Fruit fly (Drosophila melanogaster) whole organism, embryonic: ENCODE measurements around the gene east.

ENCODE experiments used
- Atf-2 ChIP-seq: fragments of 200-800 bp; sonication (Bioruptor generic); optimal IDR thresholded peaks from 2 replicates; lab custom pipeline; 2016; ENCODE audit warnings: missing biosample characterization, missing genetic modification characterization
- Atf6 ChIP-seq: fragments of 200-800 bp; sonication (Bioruptor generic); IDR thresholded peaks from 2 replicates; pipeline ENCODE4 v1.3.6; 2022; ENCODE audit warnings: missing biosample characterization, missing genetic modification characterization
- Bgb ChIP-seq: fragments of 200-800 bp; sonication (Bioruptor generic); IDR thresholded peaks from 2 replicates; pipeline ENCODE4 v1.3.6; 2022; ENCODE audit warnings: missing biosample characterization, missing genetic modification characterization; ENCODE audit not compliant: partially characterized antibody
- Blimp-1 ChIP-seq: fragments of 200-800 bp; sonication (Bioruptor generic); optimal IDR thresholded peaks from 3 replicates; lab custom pipeline; 2018; ENCODE audit warnings: missing biosample characterization, missing genetic modification characterization, mild to moderate bottlenecking, moderate library complexity, missing genetic modification reagents
- CG10147 ChIP-seq: fragments of 200-800 bp; sonication (Bioruptor generic); optimal IDR thresholded peaks from 2 replicates; lab custom pipeline; 2019; ENCODE audit warnings: missing biosample characterization, mild to moderate bottlenecking, missing genetic modification characterization, moderate library complexity
- CG10979 ChIP-seq: fragments of 200-800 bp; sonication (Bioruptor generic); optimal IDR thresholded peaks from 2 replicates; lab custom pipeline; 2018; ENCODE audit warnings: missing biosample characterization, mild to moderate bottlenecking, missing genetic modification characterization, moderate library complexity
- CG11695 ChIP-seq: fragments of 200-800 bp; sonication (Bioruptor generic); IDR thresholded peaks from 3 replicates; pipeline ENCODE4 v1.3.6; 2022; ENCODE audit warnings: missing biosample characterization, missing genetic modification characterization
- CG12071 ChIP-seq: fragments of 200-800 bp; sonication (Bioruptor generic); optimal IDR thresholded peaks from 3 replicates; lab custom pipeline; 2018; ENCODE audit warnings: missing biosample characterization, mild to moderate bottlenecking, missing genetic modification characterization
- CG12236 ChIP-seq: fragments of 200-800 bp; sonication (Bioruptor generic); optimal IDR thresholded peaks from 2 replicates; lab custom pipeline; 2016; ENCODE audit warnings: missing biosample characterization, missing genetic modification characterization
- CG1233 ChIP-seq: fragments of 200-800 bp; sonication (Bioruptor generic); optimal IDR thresholded peaks from 4 replicates; lab custom pipeline; 2018; ENCODE audit warnings: missing biosample characterization, mild to moderate bottlenecking, missing genetic modification characterization
- CG1529 ChIP-seq: fragments of 200-800 bp; sonication (Bioruptor generic); optimal IDR thresholded peaks from 3 replicates; lab custom pipeline; 2018; ENCODE audit warnings: missing biosample characterization, missing genetic modification characterization
- CG1602 ChIP-seq: fragments of 200-800 bp; sonication (Bioruptor generic); optimal IDR thresholded peaks from 3 replicates; lab custom pipeline; 2016; ENCODE audit warnings: missing biosample characterization, missing genetic modification characterization
- CG17829 ChIP-seq: fragments of 200-800 bp; optimal IDR thresholded peaks from 2 replicates; lab custom pipeline; 2019; ENCODE audit warnings: missing biosample characterization, mild to moderate bottlenecking, missing genetic modification characterization, moderate library complexity
- CG18262 ChIP-seq: fragments of 200-800 bp; optimal IDR thresholded peaks from 3 replicates; lab custom pipeline; 2019; ENCODE audit warnings: missing biosample characterization, mild to moderate bottlenecking, missing genetic modification characterization, moderate library complexity
- CG2712 ChIP-seq: fragments of 200-800 bp; optimal IDR thresholded peaks from 3 replicates; lab custom pipeline; 2019; ENCODE audit warnings: missing biosample characterization, mild to moderate bottlenecking, missing genetic modification characterization, moderate library complexity
- CG3281 ChIP-seq: fragments of 200-800 bp; sonication (Bioruptor generic); optimal IDR thresholded peaks from 3 replicates; lab custom pipeline; 2017; ENCODE audit warnings: missing biosample characterization, mild to moderate bottlenecking, missing genetic modification characterization
- CG33557 ChIP-seq: fragments of 200-800 bp; sonication (Bioruptor generic); optimal IDR thresholded peaks from 2 replicates; lab custom pipeline; 2019; ENCODE audit warnings: missing biosample characterization, mild to moderate bottlenecking, missing genetic modification characterization, moderate library complexity
- CG5180 ChIP-seq: fragments of 200-800 bp; sonication (Bioruptor generic); optimal IDR thresholded peaks from 3 replicates; lab custom pipeline; 2017; ENCODE audit warnings: missing biosample characterization, missing genetic modification characterization, mild to moderate bottlenecking, moderate library complexity, missing genetic modification reagents
- CG7745 ChIP-seq: fragments of 200-800 bp; sonication (Bioruptor generic); optimal IDR thresholded peaks from 2 replicates; lab custom pipeline; 2018; ENCODE audit warnings: missing biosample characterization, mild to moderate bottlenecking, missing genetic modification characterization, moderate library complexity
- CG9437 ChIP-seq: fragments of 200-800 bp; sonication (Bioruptor generic); optimal IDR thresholded peaks from 2 replicates; lab custom pipeline; 2018; ENCODE audit warnings: missing biosample characterization, mild to moderate bottlenecking, missing genetic modification characterization
- D19A ChIP-seq: fragments of 200-800 bp; optimal IDR thresholded peaks from 3 replicates; lab custom pipeline; 2019; ENCODE audit warnings: missing biosample characterization, mild to moderate bottlenecking, missing genetic modification characterization, moderate library complexity
- Fer1 ChIP-seq: fragments of 200-800 bp; sonication (Bioruptor generic); optimal IDR thresholded peaks from 2 replicates; lab custom pipeline; 2017; ENCODE audit warnings: missing biosample characterization, mild to moderate bottlenecking, missing genetic modification characterization
- HLHmδ ChIP-seq: fragments of 200-800 bp; sonication (Bioruptor generic); optimal IDR thresholded peaks from 2 replicates; lab custom pipeline; 2018; ENCODE audit warnings: missing biosample characterization, mild to moderate bottlenecking, missing genetic modification characterization, moderate library complexity
- HmgZ ChIP-seq: fragments of 200-800 bp; sonication (Bioruptor generic); optimal IDR thresholded peaks from 2 replicates; lab custom pipeline; 2018; ENCODE audit warnings: missing biosample characterization, mild to moderate bottlenecking, missing genetic modification characterization
- Hr3 ChIP-seq: fragments of 200-800 bp; sonication (Bioruptor generic); optimal IDR thresholded peaks from 3 replicates; lab custom pipeline; 2016; ENCODE audit warnings: missing biosample characterization, missing genetic modification characterization
- Lim3 ChIP-seq: fragments of 200-800 bp; sonication (Bioruptor generic); IDR thresholded peaks from 2 replicates; pipeline ENCODE4 v1.3.6; 2022; ENCODE audit warnings: missing biosample characterization, missing genetic modification characterization
- Nf-YC ChIP-seq: fragments of 200-800 bp; optimal IDR thresholded peaks from 3 replicates; lab custom pipeline; 2019; ENCODE audit warnings: missing biosample characterization, mild to moderate bottlenecking, missing genetic modification characterization, moderate library complexity
- Oli ChIP-seq: fragments of 200-800 bp; sonication (Bioruptor generic); optimal IDR thresholded peaks from 2 replicates; lab custom pipeline; 2018; ENCODE audit warnings: missing biosample characterization, mild to moderate bottlenecking, missing genetic modification characterization, moderate library complexity
- Sin3A ChIP-seq: fragments of >200 bp; optimal IDR thresholded peaks from 2 replicates; lab custom pipeline; 2018
- Tbp ChIP-seq: fragments of >200 bp; optimal IDR thresholded peaks from 2 replicates; lab custom pipeline; 2018; ENCODE audit warnings: missing biosample characterization, missing genetic modification characterization
- cg ChIP-seq: fragments of 200-800 bp; sonication (Bioruptor generic); optimal IDR thresholded peaks from 3 replicates; lab custom pipeline; 2019; ENCODE audit warnings: missing biosample characterization, mild to moderate bottlenecking, missing genetic modification characterization, moderate library complexity
- chn ChIP-seq: fragments of 200-800 bp; sonication (Bioruptor generic); optimal IDR thresholded peaks from 2 replicates; lab custom pipeline; 2016; ENCODE audit warnings: missing biosample characterization, missing genetic modification characterization
- dimm ChIP-seq: fragments of 200-800 bp; sonication (Bioruptor generic); IDR thresholded peaks from 2 replicates; pipeline ENCODE4 v1.3.6; 2022; ENCODE audit warnings: missing biosample characterization, missing genetic modification characterization
- fd64A ChIP-seq: fragments of 200-800 bp; sonication (Bioruptor generic); optimal IDR thresholded peaks from 3 replicates; lab custom pipeline; 2018; ENCODE audit warnings: missing biosample characterization, mild to moderate bottlenecking, missing genetic modification characterization
- fru ChIP-seq: fragments of >200 bp; optimal IDR thresholded peaks from 2 replicates; lab custom pipeline; 2017
- gsb-n ChIP-seq: fragments of 200-800 bp; sonication (Bioruptor generic); optimal IDR thresholded peaks from 3 replicates; lab custom pipeline; 2018; ENCODE audit warnings: missing biosample characterization, mild to moderate bottlenecking, missing genetic modification characterization
- kah ChIP-seq: fragments of 200-800 bp; sonication (Bioruptor generic); optimal IDR thresholded peaks from 2 replicates; lab custom pipeline; 2018; ENCODE audit warnings: missing biosample characterization, mild to moderate bottlenecking, missing genetic modification characterization
- kni ChIP-seq: fragments of 200-800 bp; sonication (Bioruptor generic); optimal IDR thresholded peaks from 3 replicates; lab custom pipeline; 2017; ENCODE audit warnings: mild to moderate bottlenecking, missing biosample characterization, missing genetic modification reagents, missing genetic modification characterization
- lmd ChIP-seq: fragments of 200-800 bp; sonication (Bioruptor generic); IDR thresholded peaks from 2 replicates; pipeline ENCODE4 v1.3.6; 2022; ENCODE audit warnings: missing biosample characterization, missing genetic modification characterization
- nmo ChIP-seq: fragments of 200-800 bp; sonication (Bioruptor generic); optimal IDR thresholded peaks from 2 replicates; lab custom pipeline; 2018; ENCODE audit warnings: missing biosample characterization, mild to moderate bottlenecking, missing genetic modification characterization, moderate library complexity
- odd ChIP-seq: fragments of 200-800 bp; sonication (Bioruptor generic); optimal IDR thresholded peaks from 2 replicates; lab custom pipeline; 2017; ENCODE audit warnings: missing biosample characterization, mild to moderate bottlenecking, missing genetic modification characterization
- pan ChIP-seq, 4 experiments: fragments of >200 bp in 3 of 4; fragments of 200-800 bp in 1 of 4; sonication (Bioruptor generic) in 1 of 4; optimal IDR thresholded peaks in 3 of 4; IDR thresholded peaks in 1 of 4; 2 replicates each; pipeline versions ENCODE4 v1.3.6 to Lab custom; 2017 to 2022; ENCODE audit warnings: missing biosample characterization in 2 of 4, missing genetic modification characterization in 2 of 4, mixed read lengths in 1 of 4
- phol ChIP-seq: fragments of 200-800 bp; sonication (Bioruptor generic); optimal IDR thresholded peaks from 3 replicates; lab custom pipeline; 2018; ENCODE audit warnings: missing biosample characterization, mild to moderate bottlenecking, missing genetic modification characterization, moderate library complexity
- ranshi ChIP-seq: fragments of 200-800 bp; sonication (Bioruptor generic); IDR thresholded peaks from 2 replicates; pipeline ENCODE4 v1.3.6; 2022; ENCODE audit warnings: missing biosample characterization, missing genetic modification characterization
- scrt ChIP-seq: fragments of 200-800 bp; sonication (Bioruptor generic); optimal IDR thresholded peaks from 2 replicates; lab custom pipeline; 2018; ENCODE audit warnings: missing biosample characterization, mild to moderate bottlenecking, missing genetic modification characterization, moderate library complexity
- sd ChIP-seq: fragments of 200-800 bp; sonication (Bioruptor generic); optimal IDR thresholded peaks from 3 replicates; lab custom pipeline; 2018; ENCODE audit warnings: missing biosample characterization, mild to moderate bottlenecking, missing genetic modification characterization, moderate library complexity
- sob ChIP-seq: fragments of 200-800 bp; sonication (Bioruptor generic); IDR thresholded peaks from 2 replicates; pipeline ENCODE4 v1.3.6; 2022; ENCODE audit warnings: missing biosample characterization, missing genetic modification characterization
- sqz ChIP-seq: fragments of 200-800 bp; sonication (Bioruptor generic); optimal IDR thresholded peaks from 3 replicates; lab custom pipeline; 2018; ENCODE audit warnings: missing biosample characterization, mild to moderate bottlenecking, missing genetic modification characterization
- sr ChIP-seq: fragments of 200-800 bp; sonication (Bioruptor generic); IDR thresholded peaks from 3 replicates; pipeline ENCODE4 v1.3.6; 2022; ENCODE audit warnings: missing biosample characterization, missing genetic modification characterization
- yki ChIP-seq: fragments of >200 bp; optimal IDR thresholded peaks from 3 replicates; lab custom pipeline; 2018
- zen ChIP-seq: fragments of 200-800 bp; sonication (Bioruptor generic); optimal IDR thresholded peaks from 3 replicates; lab custom pipeline; 2018; ENCODE audit warnings: missing biosample characterization, mild to moderate bottlenecking, missing genetic modification characterization, moderate library complexity

The east gene

dm6 chrX:2061119-2061518 lies 50.5 kb downstream of the east start (continued):
- TF ChIP-seq cg (peak; percentile 79), gsb-n (tag; lab: Kevin White, UChicago) (peak; percentile 1), CG1602 (GFP tag; lab: Kevin White, UChicago) (no peak), dimm (GFP tag; lab: Robert Waterston, UW) (no peak), Bgb (GFP tag; lab: Robert Waterston, UW) (no peak), fru (lab: Kevin White, UChicago) (no peak), CG1529 (GFP tag; lab: Kevin White, UChicago) (peak; percentile 42), CG2712 (peak; percentile 60), zen (tag; lab: Kevin White, UChicago) (peak; percentile 30), chn (GFP tag; lab: Kevin White, UChicago) (no peak), sd (tag; lab: Kevin White, UChicago) (no peak), Tbp (GFP tag; lab: Kevin White, UChicago) (no peak), HmgZ (tag; lab: Kevin White, UChicago) (peak; percentile 36), Blimp-1 (GFP tag; lab: Kevin White, UChicago) (peak; percentile 42), Sin3A (no peak), odd (GFP tag; lab: Kevin White, UChicago) (peak; percentile 57), scrt (peak; percentile 34), CG12071 (GFP tag; lab: Kevin White, UChicago) (peak; percentile 46), CG33557 (peak; percentile 60), Nf-YC (tag; lab: Kevin White, UChicago) (peak; percentile 48), Hr3 (no peak), ranshi (GFP tag; lab: Robert Waterston, UW) (peak; percentile 50), CG10147 (GFP tag; lab: Kevin White, UChicago) (peak; percentile 19), CG7745 (tag; lab: Kevin White, UChicago) (no peak), sqz (GFP tag; lab: Kevin White, UChicago) (no peak), sob (GFP tag; lab: Robert Waterston, UW) (0 out of 2 replicates have a peak, but pooled peaks have one; percentile 34), CG3281 (GFP tag; lab: Kevin White, UChicago) (peak; percentile 47), phol (peak; percentile 88), CG17829 (tag; lab: Kevin White, UChicago) (peak; percentile 34), Fer1 (GFP tag; lab: Kevin White, UChicago) (peak; percentile 61), fd64A (GFP tag; lab: Kevin White, UChicago) (peak; percentile 60), lmd (GFP tag; lab: Robert Waterston, UW) (0 out of 2 replicates have a peak, but pooled peaks have one; percentile 18), sr (GFP tag; lab: Robert Waterston, UW) (peak; percentile 79), CG11695 (GFP tag; lab: Robert Waterston, UW) (0 out of 3 replicates have a peak, but pooled peaks have one; percentile 21), CG18262 (tag; lab: Kevin White, UChicago) (peak; percentile 48), Lim3 (no peak), CG10979 (tag; lab: Kevin White, UChicago) (peak; percentile 39), CG12236 (GFP tag; lab: Kevin White, UChicago) (peak; percentile 20), Atf-2 (no peak), Atf6 (0 out of 2 replicates have a peak, but pooled peaks have one; percentile 24), pan (optimal IDR thresholded peaks at IDR 0.05; lab: Kevin White, UChicago) (no peak), pan (GFP tag; optimal IDR thresholded peaks at IDR 0.05 in 1 of 2, IDR thresholded peaks at IDR 0.05 in 1 of 2) (peak in 1 of 2 experiments; percentile 31), CG1233 (GFP tag; lab: Kevin White, UChicago) (peak; percentile 66), HLHmδ (GFP tag; lab: Kevin White, UChicago) (peak; percentile 40), Oli (tag; lab: Kevin White, UChicago) (peak; percentile 21), kni (GFP tag; lab: Kevin White, UChicago) (peak; percentile 60), CG5180 (GFP tag; lab: Kevin White, UChicago) (peak; percentile 35), kah (GFP tag; lab: Kevin White, UChicago) (peak; percentile 36), D19A (tag; lab: Kevin White, UChicago) (peak; percentile 17), yki (lab: Kevin White, UChicago) (no peak), CG9437 (GFP tag; lab: Kevin White, UChicago) (peak; percentile 41), nmo (peak; percentile 62)
